Worm (Caenorhabditis elegans): ENCODE measurements around the gene nhr-209.

- TF ChIP-seq ztf-11 (tag; optimal IDR thresholded peaks at IDR 0.05) = no peak
- TF ChIP-seq pha-4 (GFP tag; IDR thresholded peaks at IDR 0.05) = no peak
- no peak for TF ChIP-seq pha-4 (tag; optimal IDR thresholded peaks at IDR 0.05)
- no peak for TF ChIP-seq Y48G9A.11 (GFP tag; IDR thresholded peaks at IDR 0.05)
- TF ChIP-seq nhr-28 (tag; optimal IDR thresholded peaks at IDR 0.05) = no peak
- TF ChIP-seq mdl-1 (tag; optimal IDR thresholded peaks at IDR 0.05) = no peak
- TF ChIP-seq unc-39 (tag; optimal IDR thresholded peaks at IDR 0.05) = no peak
- no peak for TF ChIP-seq ama-1 (optimal IDR thresholded peaks at IDR 0.05)
- TF ChIP-seq lin-15B (tag; optimal IDR thresholded peaks at IDR 0.05) = no peak
These were observed 42.7 kb downstream of the nhr-209 start, which contains the start of gene C27A7.3 for ce11 chrV:12140625-12141024.

All from whole organism, L4 larva.